Worm (Caenorhabditis elegans) whole organism, early embryonic: ENCODE results near the gene F44G4.7.

Source experiments
- B0310.2 ChIP-seq: sonication (generic microtip); optimal IDR thresholded peaks from 2 replicates; lab custom pipeline; 2016; ENCODE audit warnings: mild to moderate bottlenecking, missing genetic modification characterization, missing compliant biosample characterization
- F13C5.2 ChIP-seq: sonication (generic microtip); optimal IDR thresholded peaks from 2 replicates; lab custom pipeline; 2017; ENCODE audit warnings: mild to moderate bottlenecking, missing genetic modification characterization, inconsistent platforms, missing compliant biosample characterization
- aly-1 ChIP-seq: sonication (generic microtip); optimal IDR thresholded peaks from 2 replicates; lab custom pipeline; 2016; ENCODE audit warnings: missing genetic modification characterization, missing compliant biosample characterization
- ama-1 ChIP-seq: fragments of 150-350 bp; optimal IDR thresholded peaks from 2 replicates; lab custom pipeline; 2014
- ceh-13 ChIP-seq: fragments of 200-800 bp; sonication (Bioruptor generic); optimal IDR thresholded peaks from 2 replicates; lab custom pipeline; 2018; ENCODE audit warnings: mild to moderate bottlenecking, missing genetic modification characterization, missing compliant biosample characterization
- flt-1 ChIP-seq: fragments of 200-800 bp; sonication (Bioruptor generic); IDR thresholded peaks from 2 replicates; pipeline ENCODE4 v1.3.6; 2022; ENCODE audit warnings: missing genetic modification characterization, missing compliant biosample characterization
- scrt-1 ChIP-seq: fragments of 200-800 bp; sonication (Bioruptor generic); IDR thresholded peaks from 2 replicates; pipeline ENCODE4 v1.3.6; 2022; ENCODE audit warnings: missing genetic modification characterization, missing compliant biosample characterization
- tbx-11 ChIP-seq: fragments of 200-800 bp; sonication (Bioruptor generic); IDR thresholded peaks from 2 replicates; pipeline ENCODE4 v1.3.6; 2022; ENCODE audit warnings: missing genetic modification characterization, missing compliant biosample characterization
- tra-4 ChIP-seq: sonication (generic microtip); optimal IDR thresholded peaks from 2 replicates; lab custom pipeline; 2017; ENCODE audit warnings: missing genetic modification characterization, missing compliant biosample characterization

ce11 chrII:8953703-8954102 is 51.3 kb downstream of the F44G4.7 start:
- TF ChIP-seq ama-1 (lab: Kevin White, UChicago) (no peak), ceh-13 (GFP tag; lab: Kevin White, UChicago) (no peak), aly-1 (tag; lab: Kevin White, UChicago) (no peak), flt-1 (GFP tag; lab: Robert Waterston, UW) (no peak), tra-4 (tag; lab: Kevin White, UChicago) (no peak), F13C5.2 (tag; lab: Kevin White, UChicago) (no peak), tbx-11 (no peak), scrt-1 (GFP tag; lab: Robert Waterston, UW) (no peak), B0310.2 (no peak)
